Fruit fly (Drosophila melanogaster) whole organism, pupa: ENCODE data around the gene Meics.
A peak's percentile ranks its signal among the peaks of the same experiment; 100 is the strongest.

Experiments
- CG10348 ChIP-seq: fragments of 200-800 bp; sonication (Bioruptor generic); IDR thresholded peaks from 2 replicates; pipeline ENCODE4 v1.3.6; 2022; ENCODE audit warnings: missing biosample characterization, missing genetic modification characterization
- CG12605 ChIP-seq: fragments of 200-800 bp; sonication (Bioruptor generic); IDR thresholded peaks from 2 replicates; pipeline ENCODE4 v1.3.6; 2022; ENCODE audit warnings: missing biosample characterization, missing genetic modification characterization
- CG13204 ChIP-seq: fragments of 200-800 bp; sonication (Bioruptor generic); optimal IDR thresholded peaks from 2 replicates; lab custom pipeline; 2018; ENCODE audit warnings: missing biosample characterization, mild to moderate bottlenecking, missing genetic modification characterization, moderate library complexity
- CG14655 ChIP-seq: fragments of 200-800 bp; sonication (Bioruptor generic); optimal IDR thresholded peaks from 3 replicates; lab custom pipeline; 2017; ENCODE audit warnings: mild to moderate bottlenecking, missing biosample characterization, missing genetic modification reagents, missing genetic modification characterization
- CG15710 ChIP-seq: fragments of 200-800 bp; sonication (Bioruptor generic); optimal IDR thresholded peaks from 2 replicates; lab custom pipeline; 2018; ENCODE audit warnings: missing biosample characterization, mild to moderate bottlenecking, missing genetic modification characterization, moderate library complexity
- CG17806 ChIP-seq: fragments of 200-800 bp; sonication (Bioruptor generic); optimal IDR thresholded peaks from 2 replicates; lab custom pipeline; 2018; ENCODE audit warnings: missing biosample characterization, mild to moderate bottlenecking, missing genetic modification characterization, moderate library complexity
- CG32121 ChIP-seq: fragments of 200-800 bp; sonication (Bioruptor generic); IDR thresholded peaks from 2 replicates; pipeline ENCODE4 v1.3.6; 2022; ENCODE audit warnings: missing biosample characterization, missing genetic modification characterization
- CG34367 ChIP-seq: fragments of 200-800 bp; sonication (Bioruptor generic); optimal IDR thresholded peaks from 2 replicates; lab custom pipeline; 2018; ENCODE audit warnings: missing biosample characterization, mild to moderate bottlenecking, missing genetic modification characterization
- CG4496 ChIP-seq: fragments of 200-800 bp; sonication (Bioruptor generic); IDR thresholded peaks from 3 replicates; pipeline ENCODE4 v1.3.6; 2022; ENCODE audit warnings: missing biosample characterization, missing genetic modification characterization
- CG8159 ChIP-seq: fragments of 200-800 bp; sonication (Bioruptor generic); optimal IDR thresholded peaks from 3 replicates; lab custom pipeline; 2018; ENCODE audit warnings: missing biosample characterization, mild to moderate bottlenecking, missing genetic modification characterization, moderate library complexity
- CG8301 ChIP-seq: fragments of 200-800 bp; sonication (Bioruptor generic); optimal IDR thresholded peaks from 2 replicates; lab custom pipeline; 2018; ENCODE audit warnings: missing biosample characterization, mild to moderate bottlenecking, missing genetic modification characterization
- CG9948 ChIP-seq: fragments of 200-800 bp; sonication (Bioruptor generic); optimal IDR thresholded peaks from 2 replicates; lab custom pipeline; 2018; ENCODE audit warnings: missing biosample characterization, mild to moderate bottlenecking, missing genetic modification characterization, moderate library complexity
- D1 ChIP-seq: fragments of 200-800 bp; sonication (Bioruptor generic); optimal IDR thresholded peaks from 2 replicates; lab custom pipeline; 2018; ENCODE audit warnings: missing biosample characterization, mild to moderate bottlenecking, missing genetic modification characterization, moderate library complexity
- EcR ChIP-seq: fragments of 200-800 bp; sonication (Bioruptor generic); optimal IDR thresholded peaks from 3 replicates; lab custom pipeline; 2019; ENCODE audit warnings: missing biosample characterization, missing genetic modification characterization, mild to moderate bottlenecking, moderate library complexity, missing genetic modification reagents
- Ets98B ChIP-seq: fragments of 200-800 bp; sonication (Bioruptor generic); IDR thresholded peaks from 2 replicates; pipeline ENCODE4 v1.3.6; 2022; ENCODE audit warnings: missing biosample characterization, missing genetic modification characterization
- Pif1A ChIP-seq: fragments of 200-800 bp; sonication (Bioruptor generic); optimal IDR thresholded peaks from 3 replicates; lab custom pipeline; 2016; ENCODE audit warnings: missing biosample characterization, missing genetic modification characterization
- Pif1B ChIP-seq: fragments of 200-800 bp; sonication (Bioruptor generic); optimal IDR thresholded peaks from 3 replicates; lab custom pipeline; 2016; ENCODE audit warnings: missing biosample characterization, missing genetic modification characterization
- Snoo ChIP-seq: fragments of 200-800 bp; sonication (Bioruptor generic); optimal IDR thresholded peaks from 3 replicates; lab custom pipeline; 2017; ENCODE audit warnings: missing biosample characterization, mild to moderate bottlenecking, missing genetic modification characterization, inconsistent platforms
- fd96Ca ChIP-seq: fragments of 200-800 bp; sonication (Bioruptor generic); IDR thresholded peaks from 3 replicates; pipeline ENCODE4 v1.3.6; 2022; ENCODE audit warnings: missing biosample characterization, missing genetic modification characterization
- gl ChIP-seq: fragments of 200-800 bp; sonication (Bioruptor generic); optimal IDR thresholded peaks from 2 replicates; lab custom pipeline; 2018; ENCODE audit warnings: missing biosample characterization, mild to moderate bottlenecking, missing genetic modification characterization
- rn ChIP-seq: fragments of 200-800 bp; sonication (Bioruptor generic); IDR thresholded peaks from 2 replicates; pipeline ENCODE4 v1.3.6; 2022; ENCODE audit warnings: missing biosample characterization, missing genetic modification characterization

Meics gene

DNA sequence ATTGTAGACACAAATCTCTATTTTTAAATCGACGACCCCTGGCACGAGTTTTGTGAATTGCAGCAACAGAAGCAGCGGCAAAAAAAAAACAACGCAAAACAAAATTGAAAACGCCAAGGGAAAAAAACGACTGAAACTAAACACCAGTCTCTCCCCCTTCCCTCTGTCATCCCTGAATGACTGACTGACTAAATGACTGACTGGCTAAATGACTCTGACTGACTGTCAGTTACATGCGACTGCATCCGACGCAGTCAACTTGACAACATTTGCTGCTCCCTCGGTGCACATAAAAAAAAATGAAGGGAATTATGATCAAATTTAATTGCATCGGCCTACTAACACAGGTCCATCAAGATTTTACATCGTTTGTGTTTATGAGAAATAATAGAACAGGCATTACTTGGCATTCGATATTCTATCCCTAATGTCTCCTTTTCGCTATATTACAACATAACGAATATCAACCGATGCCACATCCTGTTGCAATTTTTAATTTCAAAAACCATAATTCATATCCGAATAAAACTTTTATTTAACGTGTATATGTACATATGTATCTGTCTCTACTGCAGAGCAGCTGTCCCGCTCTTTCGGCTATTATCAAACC is 46.8 kb downstream of the Meics start:
- TF ChIP-seq CG32121 (GFP tag; lab: Robert Waterston, UW) (peak; percentile 57), CG13204 (GFP tag; lab: Kevin White, UChicago) (no peak), CG12605 (GFP tag; lab: Robert Waterston, UW) (no peak), CG34367 (tag; lab: Kevin White, UChicago) (peak; percentile 62), CG10348 (GFP tag; lab: Robert Waterston, UW) (no peak), EcR (GFP tag; lab: Kevin White, UChicago) (no peak), rn (GFP tag; lab: Robert Waterston, UW) (peak; percentile 20; the same call in 1 of the 2 replicates), fd96Ca (GFP tag; lab: Robert Waterston, UW) (peak; percentile 79), D1 (tag; lab: Kevin White, UChicago) (peak; percentile 17), CG14655 (GFP tag; lab: Kevin White, UChicago) (peak; percentile 77), CG8159 (tag; lab: Kevin White, UChicago) (peak; percentile 74), CG9948 (tag; lab: Kevin White, UChicago) (peak; percentile 79), gl (tag; lab: Kevin White, UChicago) (peak; percentile 14), Pif1A (GFP tag; lab: Kevin White, UChicago) (peak; percentile 73), CG15710 (tag; lab: Kevin White, UChicago) (peak; percentile 78), CG17806 (tag; lab: Kevin White, UChicago) (peak; percentile 75), Snoo (tag; lab: Kevin White, UChicago) (no peak), Pif1B (GFP tag; lab: Kevin White, UChicago) (peak; percentile 55), CG4496 (GFP tag; lab: Robert Waterston, UW) (peak; percentile 63; the same call in 2 of the 3 replicates), Ets98B (GFP tag; lab: Robert Waterston, UW) (no peak), CG8301 (tag; lab: Kevin White, UChicago) (peak; percentile 72)

DNA sequence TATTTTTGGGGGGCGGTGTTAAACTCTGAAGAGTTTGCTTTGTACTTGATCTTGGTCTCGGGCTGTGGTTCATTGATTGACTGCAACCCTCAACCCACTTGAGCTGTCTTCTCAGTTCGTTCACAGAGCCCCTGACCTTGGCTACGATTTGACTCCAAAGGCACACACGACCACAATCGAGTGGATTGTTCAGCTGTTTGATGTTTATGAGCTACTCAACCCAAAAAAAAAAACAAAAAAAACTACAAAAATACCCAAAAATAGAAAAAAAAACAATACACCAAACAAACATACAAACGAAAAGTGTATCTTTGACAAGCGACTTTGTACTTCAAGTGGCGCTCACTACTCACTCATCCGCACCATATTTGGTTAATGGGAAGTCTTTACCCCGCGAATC is 49.9 kb downstream of the Meics start:
- TF ChIP-seq D1 (tag; lab: Kevin White, UChicago): no peak
- no peak for TF ChIP-seq CG9948 (tag; lab: Kevin White, UChicago)
- no peak for TF ChIP-seq CG8301 (tag; lab: Kevin White, UChicago)
- TF ChIP-seq CG14655 (GFP tag; lab: Kevin White, UChicago): no peak
- TF ChIP-seq, all 21 proteins: peak for 0

dm6 chr3L:13912777-13913176 is 51.7 kb downstream of the Meics start:
- TF ChIP-seq EcR (GFP tag; lab: Kevin White, UChicago): no peak
